Fruit fly (Drosophila melanogaster): ENCODE measurements around the gene brwl.

The brwl gene

DNA sequence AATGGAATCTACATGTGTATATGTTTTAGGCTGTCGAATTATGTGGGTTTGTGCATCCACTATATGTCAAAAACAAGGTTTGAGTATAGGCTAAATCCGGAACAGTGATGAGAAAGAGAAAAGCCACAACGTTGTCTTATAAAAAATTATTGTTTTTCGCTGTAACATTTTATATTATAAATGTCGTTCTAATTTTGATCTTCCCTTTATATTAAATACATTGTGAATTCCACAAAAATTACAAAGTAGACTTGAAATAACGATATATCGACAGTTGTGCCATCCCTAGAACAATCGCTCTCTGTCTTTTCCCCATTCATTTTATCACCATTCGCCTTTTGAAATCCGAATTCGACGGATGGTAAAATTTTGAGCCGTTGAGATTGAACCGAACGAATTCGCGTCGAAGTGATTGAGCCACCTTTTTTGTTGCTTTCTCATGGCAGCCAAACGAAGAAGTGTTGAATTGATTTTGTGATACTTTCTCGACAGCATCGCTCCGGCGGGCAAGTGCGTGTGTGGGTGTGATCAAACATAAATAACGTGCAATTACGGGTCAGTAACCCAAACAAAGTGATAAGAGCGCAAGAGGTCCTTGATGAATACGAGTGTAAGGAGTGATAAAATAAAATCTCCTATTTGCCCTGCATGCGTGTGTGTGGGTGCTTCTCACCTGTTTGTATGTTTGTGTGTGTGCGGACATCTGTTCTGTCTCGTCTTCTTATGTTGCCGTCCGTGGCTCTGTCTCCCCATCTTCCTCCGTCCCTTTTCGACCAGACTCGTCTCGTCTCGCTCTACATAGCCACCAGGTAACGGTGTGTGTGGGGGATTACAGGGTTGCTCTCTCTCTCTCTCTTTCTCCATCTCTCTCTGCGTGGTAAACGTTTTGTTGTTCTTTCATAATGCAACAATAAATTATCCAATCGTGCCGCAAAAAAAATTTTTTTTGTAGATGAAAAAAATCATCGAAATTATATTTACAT, 47.5 kb upstream of the brwl start, which contains the start of gene Oatp30B (continued):
- peak; percentile 96 for TF ChIP-seq vnd (GFP tag; IDR thresholded peaks at IDR 0.05; ENCODE audit: partially characterized antibody)
- TF ChIP-seq CG8924 (tag; optimal IDR thresholded peaks at IDR 0.05): peak; percentile 97
- TF ChIP-seq Abd-B (GFP tag; optimal IDR thresholded peaks at IDR 0.05): peak; percentile 96
- TF ChIP-seq Max (GFP tag; optimal IDR thresholded peaks at IDR 0.05): peak; percentile 95
- TF ChIP-seq HLH54F (GFP tag; optimal IDR thresholded peaks at IDR 0.05): peak; percentile 96
- peak; percentile 97 for TF ChIP-seq CG34422 (GFP tag; IDR thresholded peaks at IDR 0.05)

DNA sequence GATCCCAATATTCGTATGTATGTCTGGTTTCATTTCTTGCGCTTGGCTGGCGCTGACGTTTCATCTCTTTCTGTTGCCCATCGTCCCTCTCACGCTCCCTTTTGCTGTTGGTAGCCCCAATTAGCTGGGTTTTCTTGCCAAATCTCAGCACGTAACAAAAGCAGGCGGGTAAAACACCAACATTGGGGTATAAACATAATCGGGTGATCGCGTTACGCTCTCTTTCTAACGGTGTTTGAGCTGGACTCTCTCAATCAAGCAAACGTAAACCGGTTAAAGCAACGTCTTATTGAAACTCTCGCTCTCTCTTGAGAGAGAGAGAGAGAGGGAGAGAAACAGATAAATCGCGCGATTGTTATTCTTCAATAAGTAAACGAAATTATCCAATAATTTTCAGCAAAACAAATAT, 45.9 kb upstream of the brwl start:
- peak; percentile 16 for TF ChIP-seq CG15479 (GFP tag; optimal IDR thresholded peaks at IDR 0.05)
- 0 out of 2 replicates have a peak, but pooled peaks have one; percentile 25 for TF ChIP-seq chm (GFP tag; IDR thresholded peaks at IDR 0.05)
- TF ChIP-seq tgo (GFP tag; IDR thresholded peaks at IDR 0.05): no peak
- TF ChIP-seq mirr (GFP tag; optimal IDR thresholded peaks at IDR 0.05): peak; percentile 12
- no peak for TF ChIP-seq CG2678 (tag; optimal IDR thresholded peaks at IDR 0.05)
- no peak for TF ChIP-seq bigmax (GFP tag; optimal IDR thresholded peaks at IDR 0.05)
- TF ChIP-seq PHDP (tag; optimal IDR thresholded peaks at IDR 0.05): no peak
- peak; percentile 53 for TF ChIP-seq CG7745 (tag; optimal IDR thresholded peaks at IDR 0.05)
- peak; percentile 38 for TF ChIP-seq B-H2 (GFP tag; optimal IDR thresholded peaks at IDR 0.05)
- peak; percentile 65 for TF ChIP-seq sens (GFP tag)
- no peak for TF ChIP-seq CG10543 (GFP tag; optimal IDR thresholded peaks at IDR 0.05)
- TF ChIP-seq vvl (GFP tag; IDR thresholded peaks at IDR 0.05): peak; percentile 36; the same call in 1 of the 2 replicates
- peak; percentile 53 for TF ChIP-seq Elba2 (GFP tag; optimal IDR thresholded peaks at IDR 0.05)
- TF ChIP-seq ato (GFP tag; IDR thresholded peaks at IDR 0.05; ENCODE audit: partially characterized antibody): no peak
- peak; percentile 40; the same call in 1 of the 4 replicates for TF ChIP-seq chinmo (GFP tag; IDR thresholded peaks at IDR 0.05; ENCODE audit: partially characterized antibody)
- peak; percentile 69 for TF ChIP-seq pros (GFP tag; optimal IDR thresholded peaks at IDR 0.05)
- no peak for TF ChIP-seq her (GFP tag; optimal IDR thresholded peaks at IDR 0.05)
- peak; percentile 87 for TF ChIP-seq CG12769 (tag; optimal IDR thresholded peaks at IDR 0.05)
- TF ChIP-seq CG17385 (GFP tag; optimal IDR thresholded peaks at IDR 0.05): peak; percentile 6
- TF ChIP-seq CG14860 (GFP tag; IDR thresholded peaks at IDR 0.05; ENCODE audit: partially characterized antibody): no peak
- TF ChIP-seq phol (tag; optimal IDR thresholded peaks at IDR 0.05): no peak
- peak; percentile 88 to 89 for TF ChIP-seq Trl (optimal IDR thresholded peaks at IDR 0.05)
- TF ChIP-seq Trl (GFP tag; optimal IDR thresholded peaks at IDR 0.05): no peak
- TF ChIP-seq CG12236 (GFP tag; optimal IDR thresholded peaks at IDR 0.05): no peak
- TF ChIP-seq HLHmδ (GFP tag; optimal IDR thresholded peaks at IDR 0.05): no peak
- peak; percentile 93 for TF ChIP-seq kni (GFP tag; optimal IDR thresholded peaks at IDR 0.05)
- TF ChIP-seq grn (GFP tag; optimal IDR thresholded peaks at IDR 0.05): no peak
- no peak for TF ChIP-seq CG15011 (GFP tag; optimal IDR thresholded peaks at IDR 0.05)
- TF ChIP-seq inv (GFP tag; IDR thresholded peaks at IDR 0.05; ENCODE audit: partially characterized antibody): no peak
- TF ChIP-seq Pdp1 (GFP tag; optimal IDR thresholded peaks at IDR 0.05): peak in 1 of 2 experiments; percentile 28
- no peak for TF ChIP-seq CG6654 (GFP tag; optimal IDR thresholded peaks at IDR 0.05)
- TF ChIP-seq CG12104 (GFP tag; optimal IDR thresholded peaks at IDR 0.05): no peak
- TF ChIP-seq CG6254 (GFP tag; optimal IDR thresholded peaks at IDR 0.05): no peak
- no peak for TF ChIP-seq hkb (optimal IDR thresholded peaks at IDR 0.05)
- TF ChIP-seq hkb (GFP tag; IDR thresholded peaks at IDR 0.05): peak; percentile 31; the same call in 1 of the 2 replicates
- no peak for TF ChIP-seq Dfd (GFP tag; optimal IDR thresholded peaks at IDR 0.05)
- TF ChIP-seq rib (GFP tag; IDR thresholded peaks at IDR 0.05): 0 out of 2 replicates have a peak, but pooled peaks have one; percentile 55
- TF ChIP-seq cg (GFP tag; optimal IDR thresholded peaks at IDR 0.05): peak; percentile 21
- TF ChIP-seq abd-A (tag; optimal IDR thresholded peaks at IDR 0.05): peak; percentile 29
- peak; percentile 24; the same call in 1 of the 2 replicates for TF ChIP-seq CG13287 (GFP tag; IDR thresholded peaks at IDR 0.05; ENCODE audit: partially characterized antibody)
